Worm (Caenorhabditis elegans): ENCODE data around the gene lin-9.

ce11 chrIII:8858482-8858881 lies 45.4 kb downstream of the lin-9 start:
- TF ChIP-seq ces-1 (GFP tag; optimal IDR thresholded peaks at IDR 0.05), result no peak
- TF ChIP-seq ceh-39 (tag; optimal IDR thresholded peaks at IDR 0.05), result no peak
- TF ChIP-seq lsy-2 (tag; optimal IDR thresholded peaks at IDR 0.05), result no peak
- TF ChIP-seq blmp-1 (tag; optimal IDR thresholded peaks at IDR 0.05), result no peak
- no peak for TF ChIP-seq snpc-4 (tag; optimal IDR thresholded peaks at IDR 0.05)
- TF ChIP-seq unc-62 (GFP tag; optimal IDR thresholded peaks at IDR 0.05), result no peak
- TF ChIP-seq elt-3 (tag; optimal IDR thresholded peaks at IDR 0.05), result no peak
- TF ChIP-seq ztf-11 (tag; optimal IDR thresholded peaks at IDR 0.05), result no peak
- TF ChIP-seq tbx-8 (GFP tag; optimal IDR thresholded peaks at IDR 0.05), result no peak
- no peak for TF ChIP-seq unc-39 (tag; optimal IDR thresholded peaks at IDR 0.05)
- TF ChIP-seq bed-3 (GFP tag; optimal IDR thresholded peaks at IDR 0.05), result no peak

All from whole organism, mixed stage, embryonic.